Fruit fly (Drosophila melanogaster) S2 (cell line): Measurements from ENCODE around the gene CG32453.
"Not testable (repeated sequence)": the region's sequence is repeated elsewhere in the genome, so short reads cannot be mapped to it uniquely, and the experiment has no call there.

ENCODE experiments used
- CG8478 ChIP-seq: fragments of >200 bp; optimal IDR thresholded peaks from 2 replicates; lab custom pipeline; 2018
- CTCF ChIP-seq, 2 experiments: fragments of >200 bp; optimal IDR thresholded peaks; 2 replicates each; lab custom pipeline; 2018

CG32453 gene

DNA sequence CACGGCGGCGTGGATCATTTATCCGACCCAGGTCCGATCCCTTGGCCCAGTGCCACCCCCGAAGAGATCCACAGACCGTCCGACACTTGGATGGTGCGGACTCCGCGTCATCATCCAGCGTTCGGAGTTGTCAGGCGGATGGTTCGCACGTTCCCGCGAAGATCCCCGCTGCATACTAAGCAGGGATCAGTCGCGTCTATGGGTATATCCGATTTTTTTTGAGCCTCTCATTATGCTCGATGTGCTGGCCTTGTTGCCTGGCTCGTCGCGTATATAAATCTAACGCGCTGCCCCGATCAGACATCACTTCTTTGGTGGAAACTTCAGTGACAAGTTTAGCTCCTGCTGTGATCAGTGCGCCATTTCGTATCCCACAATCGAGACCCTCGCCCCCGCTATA lies 14.8 kb downstream of the CG32453 start, which contains the start of gene CG11370:
TSS of gene CG11370 (plus strand) at position 301 of the 400 bp plus-strand sequence.
- TF ChIP-seq CTCF (optimal IDR thresholded peaks at IDR 0.05; lab: Kevin White, UChicago) = no peak
- TF ChIP-seq CG8478 (lab: Kevin White, UChicago) = no peak

DNA sequence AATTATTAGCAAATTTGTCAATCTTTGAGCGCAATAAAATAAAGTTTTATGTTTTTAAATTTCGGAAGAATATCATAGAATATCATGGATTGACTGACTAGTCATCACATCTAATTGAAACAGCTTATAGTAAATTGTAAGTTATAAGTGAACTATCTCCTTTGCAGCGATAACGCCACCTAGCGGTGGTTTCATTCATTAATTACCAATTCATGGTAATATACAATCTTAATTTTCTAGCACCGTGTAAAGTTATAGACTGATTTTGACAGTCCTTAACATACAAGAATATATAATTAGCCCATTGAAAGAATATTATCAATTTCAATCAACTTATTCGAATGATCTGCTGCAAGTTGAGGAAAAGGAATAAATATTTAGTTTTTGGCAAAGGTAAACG lies 16.6 kb downstream of the CG32453 start:
- TF ChIP-seq CTCF (optimal IDR thresholded peaks at IDR 0.05; lab: Kevin White, UChicago) (peak; percentile 70 to 82), CG8478 (lab: Kevin White, UChicago) (no peak)

DNA sequence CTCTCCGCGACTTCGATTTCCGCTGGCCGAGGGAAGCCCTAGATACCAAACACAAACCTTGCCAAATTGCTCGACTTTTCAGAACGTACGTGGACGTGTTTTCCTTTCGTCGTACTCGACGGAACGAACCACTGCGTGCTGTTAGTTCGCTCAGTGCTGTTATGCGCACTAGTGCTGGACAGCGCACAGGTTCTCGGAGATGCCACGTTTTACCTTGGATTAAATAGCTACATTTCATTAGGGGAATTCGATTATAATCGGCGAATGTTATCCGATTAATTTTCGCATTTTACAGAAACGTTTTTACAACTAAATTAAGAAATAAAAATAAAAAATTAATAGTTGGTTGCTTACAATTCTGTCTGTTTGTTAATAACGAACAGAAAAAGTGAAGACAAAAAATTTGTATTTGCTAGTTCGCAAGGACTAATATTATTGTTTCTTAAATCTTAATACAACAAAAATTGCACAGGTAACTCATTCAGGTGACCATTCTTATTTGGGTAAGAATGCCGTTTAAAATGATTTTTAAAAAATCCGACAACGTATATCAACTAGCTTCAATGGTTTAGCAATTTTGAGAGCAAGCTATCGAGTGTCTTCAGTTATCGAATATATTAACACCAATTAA lies 20.2 kb downstream of the CG32453 start, which contains the start of the genes ArfGAP3 and CG32452:
TSS of gene ArfGAP3 (minus strand) at position 441 of the 631 bp plus-strand sequence.
TSS of gene CG32452 (plus strand) at position 592 of the 631 bp plus-strand sequence.
- TF ChIP-seq CG8478 (lab: Kevin White, UChicago) (no peak), CTCF (optimal IDR thresholded peaks at IDR 0.05; lab: Kevin White, UChicago) (peak; percentile 24 to 48)

DNA sequence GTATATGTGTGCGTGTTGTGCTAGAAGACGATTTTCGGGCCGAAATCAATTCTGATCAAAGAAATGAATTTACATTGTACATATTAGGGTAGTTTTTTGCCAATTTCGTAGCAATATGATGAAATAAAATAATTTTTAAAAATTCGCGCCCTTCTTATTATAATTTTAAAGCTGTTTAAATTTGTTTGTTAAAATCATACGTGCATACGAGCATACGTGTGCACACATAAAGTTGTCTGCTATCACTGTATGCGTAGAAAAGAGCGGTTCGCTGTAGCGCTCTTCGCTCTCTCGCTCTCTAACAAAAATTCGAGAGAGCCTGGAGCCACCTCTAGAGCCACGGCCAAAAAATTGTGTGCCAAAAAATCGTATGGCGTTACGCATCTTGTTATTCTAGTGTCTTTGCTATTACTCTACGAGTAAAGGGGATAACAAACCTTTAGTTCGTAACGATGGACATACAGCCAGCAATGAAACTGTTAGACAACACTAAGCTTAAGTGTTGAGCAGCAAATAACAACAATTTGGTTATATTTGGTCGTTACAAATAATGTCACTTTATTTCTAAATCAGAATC lies 23.8 kb downstream of the CG32453 start, which contains the start of gene mael:
TSS of gene mael (plus strand) at position 510 of the 577 bp plus-strand sequence.
- not testable (repeated sequence) for TF ChIP-seq CTCF (optimal IDR thresholded peaks at IDR 0.05; lab: Kevin White, UChicago); CG8478 (lab: Kevin White, UChicago)

DNA sequence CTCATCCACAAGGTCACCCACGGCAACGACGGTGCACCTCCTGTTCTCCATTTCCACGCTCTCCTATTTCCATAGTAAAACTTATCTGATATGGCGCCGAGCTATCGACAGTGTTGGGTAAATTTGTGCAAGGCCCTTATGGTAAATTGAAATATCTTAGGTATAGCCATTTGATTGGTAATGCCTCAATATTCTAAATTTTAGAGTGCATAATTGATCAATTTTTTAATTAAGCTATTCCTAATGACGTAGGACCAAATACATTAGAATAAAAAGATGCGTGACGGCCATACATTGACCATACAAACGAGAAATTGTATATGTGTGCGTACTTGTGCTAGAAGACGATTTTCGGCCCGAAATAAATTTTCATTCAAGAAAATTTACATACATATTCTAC lies 25.0 kb downstream of the CG32453 start, which contains the start of gene CG14451:
TSS of gene CG14451 (minus strand) at position 101 of the 400 bp plus-strand sequence.
- no peak for TF ChIP-seq CTCF (optimal IDR thresholded peaks at IDR 0.05; lab: Kevin White, UChicago)
- no peak for TF ChIP-seq CG8478 (lab: Kevin White, UChicago)

DNA sequence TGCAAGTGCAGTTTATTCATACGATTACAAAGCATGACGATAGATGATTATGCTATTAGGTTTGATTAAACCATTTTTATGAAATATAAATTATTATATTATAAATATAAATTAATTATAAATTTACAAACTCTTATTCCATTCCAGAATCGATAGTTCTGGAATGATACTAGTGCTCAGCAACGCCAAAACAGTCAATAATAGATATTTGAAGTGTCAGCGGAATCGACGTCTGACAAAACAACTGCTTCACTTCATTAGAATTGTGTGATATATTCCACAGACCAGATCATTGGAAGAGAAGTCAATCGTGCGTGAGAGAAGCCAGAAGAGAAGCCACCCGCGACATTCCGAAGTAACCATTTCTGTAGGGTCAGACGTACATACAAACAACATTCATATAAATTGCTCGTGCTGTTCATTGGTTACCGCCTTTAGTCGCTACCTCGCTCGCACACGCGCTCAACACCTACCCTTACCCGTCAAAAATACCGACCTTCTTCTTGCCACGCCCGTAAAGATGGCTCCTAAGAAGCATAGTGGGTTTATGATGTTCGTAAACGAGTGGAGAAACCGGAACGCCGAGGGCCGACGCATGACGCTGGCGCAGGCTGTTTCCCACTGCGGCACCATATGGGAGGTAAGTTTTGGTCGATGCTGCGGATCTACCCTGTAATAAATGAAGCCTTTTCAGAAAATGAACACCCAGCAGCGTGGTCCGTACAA lies 27.2 kb downstream of the CG32453 start:
- TF ChIP-seq CG8478 (lab: Kevin White, UChicago) (no peak), CTCF (optimal IDR thresholded peaks at IDR 0.05; lab: Kevin White, UChicago) (no peak)

DNA sequence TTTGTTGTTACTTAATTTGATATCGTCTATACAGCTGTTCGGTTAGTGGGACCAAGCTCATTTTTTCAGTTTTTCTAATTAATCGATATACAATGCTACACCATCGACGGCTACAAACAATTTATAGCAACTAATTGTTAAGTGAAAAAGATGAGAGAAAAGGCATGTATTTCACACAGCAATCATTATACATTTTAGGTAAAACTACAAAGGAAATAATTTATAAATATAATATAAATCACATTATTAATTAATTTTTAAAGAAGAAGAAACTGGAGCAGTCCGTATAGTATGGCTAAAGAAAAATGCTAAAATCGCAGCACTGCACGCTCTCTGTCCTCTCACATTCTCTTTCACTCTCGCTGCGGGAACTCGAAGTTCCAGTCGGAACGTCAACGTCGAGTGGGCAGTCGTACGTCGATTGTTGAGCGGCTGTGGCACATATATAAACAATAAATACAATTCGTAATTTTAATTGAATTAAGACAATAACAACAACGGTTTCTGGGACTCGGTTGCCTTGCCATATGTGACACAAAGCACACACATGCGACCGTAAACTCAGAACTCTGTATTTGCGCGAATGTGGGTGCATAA lies 30.8 kb downstream of the CG32453 start, which contains the start of the genes CG14450 and CG11367:
TSS of gene CG14450 (minus strand) at position 51 of the 597 bp plus-strand sequence.
TSS of gene CG11367 (plus strand) at position 373 of the 597 bp plus-strand sequence.
- TF ChIP-seq CTCF (optimal IDR thresholded peaks at IDR 0.05; lab: Kevin White, UChicago) = no peak
- no peak for TF ChIP-seq CG8478 (lab: Kevin White, UChicago)

DNA sequence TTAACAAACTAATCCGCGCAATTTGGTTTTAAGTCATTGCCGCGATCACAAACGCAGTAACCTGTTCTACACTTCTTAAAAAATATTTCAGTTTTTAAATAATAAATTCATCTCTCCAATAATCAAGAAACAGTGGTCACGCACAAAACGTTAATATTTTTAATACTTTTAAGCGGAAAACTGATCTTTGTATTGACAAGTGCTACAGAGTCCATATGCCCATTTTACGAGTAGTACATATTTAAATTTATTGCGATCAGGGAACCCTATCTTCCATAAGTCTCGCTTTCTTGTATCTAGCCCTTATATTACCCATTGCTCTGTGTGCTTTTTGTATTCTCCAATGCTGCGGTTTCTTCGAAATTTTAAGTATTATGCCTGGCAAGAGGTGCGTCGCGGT lies 32.4 kb downstream of the CG32453 start, which contains the start of gene CG32454:
TSS of gene CG32454 (plus strand) at position 301 of the 400 bp plus-strand sequence.
- TF ChIP-seq CTCF (optimal IDR thresholded peaks at IDR 0.05; lab: Kevin White, UChicago) = no peak

DNA sequence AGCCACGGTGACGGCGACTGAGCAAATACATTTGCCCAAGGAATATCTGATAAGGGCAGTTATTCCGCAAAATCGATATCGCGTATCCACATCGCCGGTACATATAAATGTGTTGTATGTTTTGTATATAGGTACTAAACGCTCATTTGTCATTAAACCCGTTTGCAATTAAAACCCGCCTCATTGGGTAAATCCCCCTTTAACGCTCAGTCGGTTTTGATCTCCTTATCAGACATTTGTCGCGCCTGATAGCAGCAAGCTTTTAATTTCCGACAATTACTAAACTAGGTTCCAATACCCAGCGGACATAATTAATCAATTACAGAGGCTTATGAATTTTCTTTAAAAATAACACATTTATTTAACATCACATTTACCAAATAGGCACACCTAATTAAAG lies 34.4 kb downstream of the CG32453 start:
- TF ChIP-seq CG8478 (lab: Kevin White, UChicago) = no peak
- no peak for TF ChIP-seq CTCF (optimal IDR thresholded peaks at IDR 0.05; lab: Kevin White, UChicago)

DNA sequence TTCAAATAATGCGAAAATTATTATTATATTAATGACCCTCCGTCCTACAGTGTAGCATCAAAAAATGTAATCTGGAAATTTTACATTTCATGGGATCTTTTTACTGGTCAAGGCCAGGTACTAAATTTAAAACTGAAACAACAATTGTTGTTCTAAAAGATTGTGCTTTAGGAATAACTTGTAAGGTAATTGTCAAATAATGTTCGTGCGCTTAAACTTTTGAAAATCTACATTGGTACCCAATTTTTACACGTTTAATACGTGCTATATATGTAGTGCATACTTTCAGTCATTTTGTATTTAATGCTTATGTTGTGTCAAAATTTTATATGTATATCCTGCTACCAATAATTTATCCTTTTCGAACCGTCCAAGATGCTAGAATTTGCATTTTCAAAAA lies 36.6 kb downstream of the CG32453 start:
- no peak for TF ChIP-seq CTCF (optimal IDR thresholded peaks at IDR 0.05; lab: Kevin White, UChicago)
- no peak for TF ChIP-seq CG8478 (lab: Kevin White, UChicago)

DNA sequence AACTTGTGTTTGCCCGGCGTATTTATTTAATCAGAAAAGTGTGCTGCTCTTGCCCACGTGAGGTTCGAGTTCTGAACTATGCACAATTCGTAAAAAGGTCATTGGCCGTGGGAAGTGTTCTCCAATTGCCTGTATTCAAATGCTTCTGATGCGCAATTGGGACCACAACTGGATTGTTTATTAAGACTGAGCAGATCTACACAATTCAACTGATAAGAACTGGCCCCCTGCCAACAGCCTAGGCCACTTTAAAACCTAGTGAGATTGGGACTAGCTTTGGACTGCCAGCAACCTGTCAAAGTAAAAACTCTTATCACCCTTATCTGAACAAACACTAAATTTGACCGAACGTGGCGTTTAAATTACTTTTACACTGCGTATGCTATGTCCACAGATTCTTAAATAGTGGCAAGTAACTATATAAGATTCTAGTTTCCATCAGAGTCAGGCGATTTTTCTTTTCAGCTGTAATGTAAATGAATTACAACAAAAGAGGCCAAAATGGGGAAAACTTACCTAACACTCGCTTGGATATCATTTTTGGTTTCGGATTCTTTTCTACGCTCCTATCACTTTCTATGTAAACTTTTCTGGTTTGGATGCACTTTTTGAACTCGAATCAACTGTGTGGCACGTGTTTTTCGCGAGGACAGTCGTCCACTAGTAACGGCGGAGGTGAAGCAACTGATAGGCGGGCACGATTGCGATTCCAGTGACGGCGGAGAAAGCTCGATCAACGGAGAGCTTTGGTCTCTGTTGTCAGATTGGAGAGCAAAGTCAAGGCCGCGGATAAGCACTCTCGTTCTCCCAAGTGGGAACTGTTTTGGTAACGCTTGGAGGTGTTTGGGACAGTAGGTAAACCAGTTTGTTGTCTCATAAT lies 40.9 kb downstream of the CG32453 start, which contains the start of gene CG11241:
TSS of gene CG11241 (minus strand) at position 689 of the 880 bp plus-strand sequence.
- TF ChIP-seq CTCF (optimal IDR thresholded peaks at IDR 0.05; lab: Kevin White, UChicago) (no peak), CG8478 (lab: Kevin White, UChicago) (no peak)

DNA sequence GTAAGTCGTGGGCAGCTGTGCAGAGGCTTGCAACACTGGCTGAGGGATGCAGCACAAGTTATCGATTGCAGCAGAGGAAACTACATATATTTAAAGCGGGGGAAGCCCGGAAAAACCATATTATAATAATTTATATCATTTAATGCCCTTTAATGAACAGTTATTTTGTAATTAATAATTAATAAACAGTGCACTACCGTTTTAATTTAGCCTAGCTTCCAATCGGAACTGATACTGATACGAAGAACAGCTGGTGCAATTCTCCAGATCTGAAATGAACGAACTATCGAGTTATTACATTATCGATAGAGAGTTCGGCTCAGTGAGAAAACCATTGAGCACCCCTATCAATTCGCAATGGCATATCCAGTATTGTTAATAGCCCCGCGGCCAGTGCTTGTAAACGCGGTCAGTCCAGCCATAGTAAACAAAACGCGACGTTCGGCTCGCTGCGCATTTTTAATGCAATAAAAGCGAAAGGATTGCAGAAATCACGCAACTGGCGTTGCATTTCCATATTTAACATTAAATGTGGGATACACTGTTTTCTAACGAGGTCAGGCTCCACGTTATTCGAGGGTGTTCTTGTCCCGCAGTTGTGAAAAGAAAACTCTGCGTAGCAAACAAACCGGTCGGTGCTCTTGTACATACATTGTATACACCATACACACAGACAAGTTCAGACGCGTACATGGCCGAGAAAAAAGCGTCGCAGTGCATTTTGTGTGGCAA lies 44.5 kb downstream of the CG32453 start, which contains the start of gene CG7369:
TSS of gene CG7369 (plus strand) at position 405 of the 732 bp plus-strand sequence.
- TF ChIP-seq CTCF (optimal IDR thresholded peaks at IDR 0.05; lab: Kevin White, UChicago) (no peak), CG8478 (lab: Kevin White, UChicago) (no peak)
